Fruit fly (Drosophila melanogaster) whole organism, embryonic: ENCODE measurements around the gene CG6652.

Experiments
- Bgb ChIP-seq: fragments of 200-800 bp; sonication (Bioruptor generic); IDR thresholded peaks from 2 replicates; pipeline ENCODE4 v1.3.6; 2022; ENCODE audit warnings: missing biosample characterization, missing genetic modification characterization; ENCODE audit not compliant: partially characterized antibody
- CG1024 ChIP-seq: fragments of 200-800 bp; sonication (Bioruptor generic); IDR thresholded peaks from 2 replicates; pipeline ENCODE4 v1.3.6; 2022; ENCODE audit warnings: missing biosample characterization, missing genetic modification characterization
- CG11247 ChIP-seq: fragments of 200-800 bp; sonication (Bioruptor generic); IDR thresholded peaks from 2 replicates; pipeline ENCODE4 v1.3.6; 2022; ENCODE audit warnings: missing biosample characterization, missing genetic modification characterization
- CG12071 ChIP-seq: fragments of 200-800 bp; sonication (Bioruptor generic); optimal IDR thresholded peaks from 3 replicates; lab custom pipeline; 2018; ENCODE audit warnings: missing biosample characterization, mild to moderate bottlenecking, missing genetic modification characterization
- CG12299 ChIP-seq: fragments of 200-800 bp; sonication (Bioruptor generic); optimal IDR thresholded peaks from 2 replicates; lab custom pipeline; 2018; ENCODE audit warnings: missing biosample characterization, mild to moderate bottlenecking, missing genetic modification characterization
- CG13296 ChIP-seq: fragments of 200-800 bp; sonication (Bioruptor generic); optimal IDR thresholded peaks from 3 replicates; lab custom pipeline; 2018; ENCODE audit warnings: missing biosample characterization, mild to moderate bottlenecking, missing genetic modification characterization
- CG14710 ChIP-seq: fragments of 200-800 bp; sonication (Bioruptor generic); optimal IDR thresholded peaks from 3 replicates; lab custom pipeline; 2019; ENCODE audit warnings: missing biosample characterization, mild to moderate bottlenecking, missing genetic modification characterization, moderate library complexity
- CG15696 ChIP-seq: fragments of 200-800 bp; sonication (Bioruptor generic); optimal IDR thresholded peaks from 2 replicates; lab custom pipeline; 2019; ENCODE audit warnings: missing biosample characterization, mild to moderate bottlenecking, missing genetic modification characterization, moderate library complexity
- CG1602 ChIP-seq: fragments of 200-800 bp; sonication (Bioruptor generic); optimal IDR thresholded peaks from 3 replicates; lab custom pipeline; 2016; ENCODE audit warnings: missing biosample characterization, missing genetic modification characterization
- CG17612 ChIP-seq: fragments of 200-800 bp; sonication (Bioruptor generic); IDR thresholded peaks from 2 replicates; pipeline ENCODE4 v1.3.6; 2022; ENCODE audit warnings: missing biosample characterization, missing genetic modification characterization
- CG2875 ChIP-seq: fragments of 200-800 bp; sonication (Bioruptor generic); optimal IDR thresholded peaks from 2 replicates; lab custom pipeline; 2017; ENCODE audit warnings: missing biosample characterization, mild to moderate bottlenecking, missing genetic modification characterization, missing genetic modification reagents
- CG32532 ChIP-seq: fragments of 200-800 bp; sonication (Bioruptor generic); IDR thresholded peaks from 2 replicates; pipeline ENCODE4 v1.3.6; 2022; ENCODE audit warnings: missing biosample characterization, missing genetic modification characterization
- CG34422 ChIP-seq: fragments of 200-800 bp; sonication (Bioruptor generic); IDR thresholded peaks from 3 replicates; pipeline ENCODE4 v1.3.6; 2022; ENCODE audit warnings: missing biosample characterization, missing genetic modification characterization
- CG6175 ChIP-seq: fragments of 200-800 bp; sonication (Bioruptor generic); IDR thresholded peaks from 3 replicates; pipeline ENCODE4 v1.3.6; 2022; ENCODE audit warnings: missing biosample characterization, missing genetic modification characterization
- CG6683 ChIP-seq: fragments of 200-800 bp; sonication (Bioruptor generic); optimal IDR thresholded peaks from 2 replicates; lab custom pipeline; 2017; ENCODE audit warnings: missing biosample characterization, mild to moderate bottlenecking, missing genetic modification characterization, missing genetic modification reagents
- CG7963 ChIP-seq: fragments of 200-800 bp; sonication (Bioruptor generic); IDR thresholded peaks from 3 replicates; pipeline ENCODE4 v1.3.6; 2022; ENCODE audit warnings: missing biosample characterization, missing genetic modification characterization; ENCODE audit not compliant: partially characterized antibody
- CrebB ChIP-seq: fragments of 200-800 bp; sonication (Bioruptor generic); optimal IDR thresholded peaks from 3 replicates; lab custom pipeline; 2018; ENCODE audit warnings: missing biosample characterization, mild to moderate bottlenecking, missing genetic modification characterization
- D ChIP-seq, 2 experiments: fragments of 200-800 bp in 1 of 2; fragments of >200 bp in 1 of 2; sonication (Bioruptor generic) in 1 of 2; optimal IDR thresholded peaks; 2 replicates in 1 of 2; 3 replicates in 1 of 2; lab custom pipeline; 2017; ENCODE audit warnings: mild to moderate bottlenecking in 1 of 2, missing biosample characterization in 1 of 2, missing genetic modification characterization in 1 of 2, missing genetic modification reagents in 1 of 2
- Dp ChIP-seq: fragments of 200-800 bp; sonication (Bioruptor generic); optimal IDR thresholded peaks from 2 replicates; lab custom pipeline; 2018; ENCODE audit warnings: missing biosample characterization, mild to moderate bottlenecking, missing genetic modification characterization, moderate library complexity
- Drgx ChIP-seq: fragments of 200-800 bp; sonication (Bioruptor generic); IDR thresholded peaks from 2 replicates; pipeline ENCODE4 v1.3.6; 2022; ENCODE audit warnings: missing biosample characterization, missing genetic modification characterization
- Ets65A ChIP-seq: fragments of 200-800 bp; sonication (Bioruptor generic); peaks from one replicate; lab custom pipeline; 2016; ENCODE audit warnings: missing biosample characterization, missing genetic modification characterization
- Fer1 ChIP-seq: fragments of 200-800 bp; sonication (Bioruptor generic); optimal IDR thresholded peaks from 2 replicates; lab custom pipeline; 2017; ENCODE audit warnings: missing biosample characterization, mild to moderate bottlenecking, missing genetic modification characterization
- H2.0 ChIP-seq: fragments of 200-800 bp; sonication (Bioruptor generic); IDR thresholded peaks from 2 replicates; pipeline ENCODE4 v1.3.6; 2022; ENCODE audit warnings: missing biosample characterization, missing genetic modification characterization
- Hmx ChIP-seq: fragments of 200-800 bp; sonication (Bioruptor generic); optimal IDR thresholded peaks from 2 replicates; lab custom pipeline; 2016; ENCODE audit warnings: missing biosample characterization, missing genetic modification characterization
- Oaz ChIP-seq: fragments of 200-800 bp; sonication (Bioruptor generic); IDR thresholded peaks from 2 replicates; pipeline ENCODE4 v1.3.6; 2022; ENCODE audit warnings: missing biosample characterization, missing genetic modification characterization
- bsh ChIP-seq, 2 experiments: fragments of 200-800 bp; sonication (Bioruptor generic); optimal IDR thresholded peaks; 2 replicates each; lab custom pipeline; 2017 to 2018; ENCODE audit warnings: mild to moderate bottlenecking in 2 of 2, missing biosample characterization in 2 of 2, missing genetic modification characterization in 2 of 2, moderate library complexity in 1 of 2
- chinmo ChIP-seq: fragments of 200-800 bp; sonication (Bioruptor generic); IDR thresholded peaks from 4 replicates; pipeline ENCODE4 v1.3.6; 2022; ENCODE audit warnings: missing biosample characterization, missing genetic modification characterization; ENCODE audit not compliant: partially characterized antibody
- crp ChIP-seq, 2 experiments: fragments of 200-800 bp; sonication (Bioruptor generic); optimal IDR thresholded peaks; 2 replicates in 1 of 2; 3 replicates in 1 of 2; lab custom pipeline; 2017; ENCODE audit warnings: missing biosample characterization in 2 of 2, missing genetic modification characterization in 2 of 2, mild to moderate bottlenecking in 1 of 2, moderate library complexity in 1 of 2
- dm ChIP-seq: fragments of 200-800 bp; sonication (Bioruptor generic); optimal IDR thresholded peaks from 3 replicates; lab custom pipeline; 2016; ENCODE audit warnings: missing biosample characterization, missing genetic modification characterization
- dmrt99B ChIP-seq: fragments of 200-800 bp; sonication (Bioruptor generic); optimal IDR thresholded peaks from 2 replicates; lab custom pipeline; 2018; ENCODE audit warnings: missing biosample characterization, mild to moderate bottlenecking, missing genetic modification characterization, moderate library complexity
- esg ChIP-seq: fragments of 200-800 bp; sonication (Bioruptor generic); conservative IDR thresholded peaks from 2 replicates; pipeline ENCODE4 v1.3.6; 2022; ENCODE audit warnings: missing biosample characterization, missing genetic modification characterization
- fd96Cb ChIP-seq: fragments of 200-800 bp; sonication (Bioruptor generic); optimal IDR thresholded peaks from 2 replicates; lab custom pipeline; 2018; ENCODE audit warnings: missing biosample characterization, mild to moderate bottlenecking, missing genetic modification characterization, moderate library complexity
- fu2 ChIP-seq: fragments of 200-800 bp; sonication (Bioruptor generic); optimal IDR thresholded peaks from 2 replicates; lab custom pipeline; 2016; ENCODE audit warnings: missing biosample characterization, missing genetic modification characterization
- grn ChIP-seq: fragments of 200-800 bp; sonication (Bioruptor generic); optimal IDR thresholded peaks from 3 replicates; lab custom pipeline; 2017; ENCODE audit warnings: missing biosample characterization, missing genetic modification characterization
- gro ChIP-seq: fragments of 200-800 bp; sonication (Bioruptor generic); optimal IDR thresholded peaks from 2 replicates; lab custom pipeline; 2016; ENCODE audit warnings: missing biosample characterization, missing genetic modification characterization
- jing ChIP-seq: fragments of 200-800 bp; sonication (Bioruptor generic); optimal IDR thresholded peaks from 2 replicates; lab custom pipeline; 2018; ENCODE audit warnings: missing biosample characterization, mild to moderate bottlenecking, missing genetic modification characterization
- kah ChIP-seq: fragments of 200-800 bp; sonication (Bioruptor generic); optimal IDR thresholded peaks from 2 replicates; lab custom pipeline; 2018; ENCODE audit warnings: missing biosample characterization, mild to moderate bottlenecking, missing genetic modification characterization
- lbe ChIP-seq: fragments of 200-800 bp; sonication (Bioruptor generic); optimal IDR thresholded peaks from 2 replicates; lab custom pipeline; 2016; ENCODE audit warnings: missing biosample characterization, mild to moderate bottlenecking, missing genetic modification characterization
- pb ChIP-seq: fragments of 200-800 bp; sonication (Bioruptor generic); optimal IDR thresholded peaks from 3 replicates; lab custom pipeline; 2016; ENCODE audit warnings: missing biosample characterization, missing genetic modification characterization
- repo ChIP-seq: fragments of 200-800 bp; sonication (Bioruptor generic); optimal IDR thresholded peaks from 2 replicates; lab custom pipeline; 2016; ENCODE audit warnings: missing biosample characterization, missing genetic modification characterization
- ro ChIP-seq: fragments of 200-800 bp; sonication (Bioruptor generic); IDR thresholded peaks from 2 replicates; pipeline ENCODE4 v1.3.6; 2022; ENCODE audit warnings: missing biosample characterization, missing genetic modification characterization
- row ChIP-seq: fragments of 200-800 bp; sonication (Bioruptor generic); IDR thresholded peaks from 3 replicates; pipeline ENCODE4 v1.3.6; 2022; ENCODE audit warnings: missing biosample characterization, missing genetic modification characterization
- salm ChIP-seq: fragments of 200-800 bp; sonication (Bioruptor generic); optimal IDR thresholded peaks from 2 replicates; lab custom pipeline; 2018; ENCODE audit warnings: missing biosample characterization, mild to moderate bottlenecking, missing genetic modification characterization
- sens ChIP-seq: fragments of 200-800 bp; sonication (Bioruptor generic); peaks from one replicate; lab custom pipeline; 2016; ENCODE audit warnings: missing biosample characterization, missing genetic modification characterization
- sr ChIP-seq: fragments of 200-800 bp; sonication (Bioruptor generic); IDR thresholded peaks from 3 replicates; pipeline ENCODE4 v1.3.6; 2022; ENCODE audit warnings: missing biosample characterization, missing genetic modification characterization
- tup ChIP-seq: fragments of 200-800 bp; sonication (Bioruptor generic); optimal IDR thresholded peaks from 2 replicates; lab custom pipeline; 2016; ENCODE audit warnings: missing biosample characterization, mild to moderate bottlenecking, missing genetic modification characterization, moderate library complexity
- zfh1 ChIP-seq: fragments of 200-800 bp; sonication (Bioruptor generic); IDR thresholded peaks from 3 replicates; pipeline ENCODE4 v1.3.6; 2022; ENCODE audit warnings: missing biosample characterization, missing genetic modification characterization

CG6652 gene

DNA sequence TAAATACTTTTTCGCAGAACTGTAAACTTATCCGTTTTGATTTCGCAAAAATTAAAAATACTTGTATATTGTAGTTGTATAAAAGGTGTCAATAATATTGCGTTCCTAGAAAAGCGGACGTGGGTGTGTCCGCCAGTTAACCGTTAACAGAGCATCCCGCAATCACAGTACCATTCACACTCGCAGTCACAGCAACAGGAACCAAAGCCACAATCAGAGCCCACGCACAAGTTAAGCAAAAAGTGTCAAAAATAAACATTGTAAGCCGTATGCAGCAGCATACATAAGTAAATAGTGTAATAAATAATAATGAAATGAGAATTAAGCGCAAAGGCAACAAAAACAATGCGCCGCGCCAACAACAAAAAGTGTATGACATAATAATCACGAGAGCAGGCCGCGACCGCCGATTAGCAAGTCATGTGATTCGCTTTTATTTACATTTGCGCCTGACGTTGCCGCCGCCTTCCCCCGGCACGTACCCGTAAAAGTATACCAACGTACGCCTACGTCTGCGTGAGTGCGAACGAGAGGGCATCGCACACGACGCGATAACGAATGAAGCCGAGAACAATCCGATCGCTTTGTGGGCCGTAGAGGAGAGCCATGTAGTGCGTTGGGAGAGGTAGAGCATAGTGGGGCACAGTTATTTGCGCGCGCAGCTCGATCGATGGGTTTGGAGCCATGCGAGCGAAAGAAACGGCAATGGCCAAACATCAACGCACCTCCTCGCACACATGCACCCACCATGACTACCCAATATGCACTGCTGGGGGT lies 12.8 kb downstream of the CG6652 start (continued):
- TF ChIP-seq CG13296 (peak; percentile 62), salm (tag; lab: Kevin White, UChicago) (peak; percentile 19), CG14710 (tag; lab: Kevin White, UChicago) (no peak), ro (GFP tag; lab: Robert Waterston, UW) (no peak), Dp (peak; percentile 15), crp (GFP tag; optimal IDR thresholded peaks at IDR 0.05; lab: Kevin White, UChicago) (no peak), CrebB (tag; lab: Kevin White, UChicago) (peak; percentile 75), CG12299 (tag; lab: Kevin White, UChicago) (peak; percentile 35), Fer1 (GFP tag; lab: Kevin White, UChicago) (peak; percentile 67), tup (GFP tag; lab: Kevin White, UChicago) (no peak), CG15696 (peak; percentile 26), CG2875 (GFP tag; lab: Kevin White, UChicago) (no peak), gro (GFP tag; lab: Kevin White, UChicago) (peak; percentile 49), CG1024 (GFP tag; lab: Robert Waterston, UW) (no peak), chinmo (GFP tag; lab: Robert Waterston, UW) (peak; percentile 100), Bgb (GFP tag; lab: Robert Waterston, UW) (peak; percentile 49; the same call in 1 of the 2 replicates), zfh1 (GFP tag; lab: Robert Waterston, UW) (peak; percentile 51), grn (GFP tag; lab: Kevin White, UChicago) (peak; percentile 47), jing (GFP tag; lab: Kevin White, UChicago) (peak; percentile 18), CG7963 (GFP tag; lab: Robert Waterston, UW) (0 out of 3 replicates have a peak, but pooled peaks have one; percentile 45), CG6175 (GFP tag; lab: Robert Waterston, UW) (peak; percentile 92), CG34422 (GFP tag; lab: Robert Waterston, UW) (peak; percentile 71; the same call in 1 of the 3 replicates), Hmx (GFP tag; lab: Kevin White, UChicago) (no peak), sens (peak; percentile 85), CG6683 (peak; percentile 46), esg (no peak; the same call in 1 of the 2 replicates), D (optimal IDR thresholded peaks at IDR 0.05; lab: Kevin White, UChicago) (no peak), D (GFP tag; optimal IDR thresholded peaks at IDR 0.05; lab: Kevin White, UChicago) (no peak), kah (GFP tag; lab: Kevin White, UChicago) (no peak), CG17612 (GFP tag; lab: Robert Waterston, UW) (no peak), Drgx (GFP tag; lab: Robert Waterston, UW) (peak; percentile 46; the same call in 1 of the 2 replicates), repo (peak; percentile 31), CG11247 (GFP tag; lab: Robert Waterston, UW) (peak; percentile 42; the same call in 1 of the 2 replicates), CG32532 (GFP tag; lab: Robert Waterston, UW) (peak; percentile 59), CG12071 (GFP tag; lab: Kevin White, UChicago) (peak; percentile 37), bsh (GFP tag; optimal IDR thresholded peaks at IDR 0.05; lab: Kevin White, UChicago) (peak in 1 of 2 experiments; percentile 8), lbe (GFP tag; lab: Kevin White, UChicago) (peak; percentile 34), dm (no peak), Oaz (no peak), fu2 (GFP tag; lab: Kevin White, UChicago) (peak; percentile 13), sr (GFP tag; lab: Robert Waterston, UW) (peak; percentile 95), row (peak; percentile 54; the same call in 2 of the 3 replicates), CG1602 (GFP tag; lab: Kevin White, UChicago) (peak; percentile 18), fd96Cb (tag; lab: Kevin White, UChicago) (peak; percentile 16), dmrt99B (tag; lab: Kevin White, UChicago) (peak; percentile 42), Ets65A (peak; percentile 91), pb (peak; percentile 56), H2.0 (GFP tag; lab: Robert Waterston, UW) (peak; percentile 16; the same call in 1 of the 2 replicates)
